Worm (Caenorhabditis elegans) whole organism, late embryonic: ENCODE measurements around the gene F46C8.3.

Experiments
- C08G9.2 ChIP-seq: sonication (generic microtip); optimal IDR thresholded peaks from 2 replicates; lab custom pipeline; 2016; ENCODE audit warnings: mild to moderate bottlenecking, missing genetic modification characterization, moderate library complexity, missing compliant biosample characterization
- C38D4.7 ChIP-seq: fragments of 200-800 bp; sonication (Bioruptor generic); optimal IDR thresholded peaks from 2 replicates; lab custom pipeline; 2018; ENCODE audit warnings: mild to moderate bottlenecking, missing genetic modification characterization, moderate library complexity, missing compliant biosample characterization
- F13H6.1 ChIP-seq: sonication (generic microtip); optimal IDR thresholded peaks from 2 replicates; lab custom pipeline; 2016; ENCODE audit warnings: missing genetic modification characterization, missing compliant biosample characterization
- K02D7.2 ChIP-seq: sonication (generic microtip); optimal IDR thresholded peaks from 2 replicates; lab custom pipeline; 2017; ENCODE audit warnings: mild to moderate bottlenecking, missing genetic modification characterization, missing compliant biosample characterization
- Y22D7AL.16 ChIP-seq: sonication (generic microtip); optimal IDR thresholded peaks from 2 replicates; lab custom pipeline; 2016; ENCODE audit warnings: missing genetic modification characterization, missing compliant biosample characterization
- ahr-1 ChIP-seq: sonication (generic microtip); optimal IDR thresholded peaks from 2 replicates; lab custom pipeline; 2016; ENCODE audit warnings: missing genetic modification characterization, missing compliant biosample characterization
- ceh-18 ChIP-seq: sonication (generic microtip); optimal IDR thresholded peaks from 2 replicates; lab custom pipeline; 2016; ENCODE audit warnings: missing genetic modification characterization, missing compliant biosample characterization
- ceh-2 ChIP-seq: sonication (generic microtip); optimal IDR thresholded peaks from 2 replicates; lab custom pipeline; 2016; ENCODE audit warnings: missing genotype, missing genetic modification characterization, missing compliant biosample characterization
- ceh-48 ChIP-seq: sonication (generic microtip); optimal IDR thresholded peaks from 2 replicates; lab custom pipeline; 2016; ENCODE audit warnings: missing genetic modification characterization, inconsistent platforms, missing compliant biosample characterization
- ceh-9 ChIP-seq: sonication (generic microtip); optimal IDR thresholded peaks from 2 replicates; lab custom pipeline; 2016; ENCODE audit warnings: mild to moderate bottlenecking, missing genetic modification characterization, inconsistent platforms, missing compliant biosample characterization
- dmd-4 ChIP-seq: sonication (generic microtip); optimal IDR thresholded peaks from 2 replicates; lab custom pipeline; 2016; ENCODE audit warnings: borderline replicate concordance, missing genetic modification characterization, missing compliant biosample characterization
- dve-1 ChIP-seq: sonication (generic microtip); optimal IDR thresholded peaks from 2 replicates; lab custom pipeline; 2017; ENCODE audit warnings: antibody characterized with exemption, mild to moderate bottlenecking, missing genetic modification characterization, missing compliant biosample characterization
- elt-2 ChIP-seq: sonication (generic microtip); optimal IDR thresholded peaks from 2 replicates; lab custom pipeline; 2016; ENCODE audit warnings: missing genetic modification reagents, missing genetic modification characterization, missing compliant biosample characterization
- elt-4 ChIP-seq: sonication (generic microtip); optimal IDR thresholded peaks from 2 replicates; lab custom pipeline; 2016; ENCODE audit warnings: missing genetic modification characterization, missing compliant biosample characterization
- eyg-1 ChIP-seq: sonication (generic microtip); optimal IDR thresholded peaks from 2 replicates; lab custom pipeline; 2016; ENCODE audit warnings: missing genotype, missing genetic modification characterization, missing compliant biosample characterization
- fkh-10 ChIP-seq: fragments of 150-350 bp; optimal IDR thresholded peaks from 2 replicates; lab custom pipeline; 2014; ENCODE audit warnings: missing biosample characterization, missing genetic modification reagents, missing genetic modification characterization
- gmeb-2 ChIP-seq: sonication (generic microtip); optimal IDR thresholded peaks from 2 replicates; lab custom pipeline; 2016; ENCODE audit warnings: missing genetic modification characterization, inconsistent platforms, missing compliant biosample characterization
- hlh-13 ChIP-seq: fragments of 200-800 bp; sonication (Bioruptor generic); optimal IDR thresholded peaks from 2 replicates; lab custom pipeline; 2018; ENCODE audit warnings: mild to moderate bottlenecking, missing genetic modification characterization, missing compliant biosample characterization
- hlh-30 ChIP-seq: sonication (generic microtip); optimal IDR thresholded peaks from 2 replicates; lab custom pipeline; 2017; ENCODE audit warnings: antibody characterized with exemption, missing genetic modification characterization, missing compliant biosample characterization; ENCODE audit not compliant: insufficient read depth
- lim-6 ChIP-seq: sonication (generic microtip); optimal IDR thresholded peaks from 2 replicates; lab custom pipeline; 2016; ENCODE audit warnings: missing genetic modification characterization, missing compliant biosample characterization
- mec-3 ChIP-seq: sonication (generic microtip); optimal IDR thresholded peaks from 2 replicates; lab custom pipeline; 2016; ENCODE audit warnings: borderline replicate concordance, missing genetic modification characterization, missing compliant biosample characterization
- nfya-1 ChIP-seq: sonication (generic microtip); optimal IDR thresholded peaks from 2 replicates; lab custom pipeline; 2017; ENCODE audit warnings: missing genetic modification characterization, mild to moderate bottlenecking, missing compliant biosample characterization, antibody characterized with exemption, moderate library complexity
- nhr-11 ChIP-seq: fragments of 150-350 bp; optimal IDR thresholded peaks from 2 replicates; lab custom pipeline; 2014; ENCODE audit warnings: missing biosample characterization, missing genetic modification characterization
- npax-4 ChIP-seq: sonication (generic microtip); optimal IDR thresholded peaks from 2 replicates; lab custom pipeline; 2016; ENCODE audit warnings: missing genetic modification characterization, missing compliant biosample characterization
- odd-2 ChIP-seq: sonication (generic microtip); optimal IDR thresholded peaks from 2 replicates; lab custom pipeline; 2017; ENCODE audit warnings: antibody characterized with exemption, mild to moderate bottlenecking, missing genetic modification characterization, missing compliant biosample characterization
- pag-3 ChIP-seq: sonication (generic microtip); optimal IDR thresholded peaks from 2 replicates; lab custom pipeline; 2016; ENCODE audit warnings: missing compliant biosample characterization, missing genetic modification characterization, borderline replicate concordance
- pat-9 ChIP-seq: fragments of 200-800 bp; sonication (Bioruptor generic); optimal IDR thresholded peaks from 2 replicates; lab custom pipeline; 2018; ENCODE audit warnings: mild to moderate bottlenecking, missing genetic modification characterization, moderate library complexity, missing compliant biosample characterization
- pha-2 ChIP-seq: sonication (generic microtip); optimal IDR thresholded peaks from 2 replicates; lab custom pipeline; 2017; ENCODE audit warnings: mild to moderate bottlenecking, missing genetic modification characterization, missing compliant biosample characterization
- pha-4 ChIP-seq: fragments of 150-350 bp; optimal IDR thresholded peaks from 2 replicates; lab custom pipeline; 2018; ENCODE audit warnings: missing biosample characterization, missing genetic modification reagents, missing genetic modification characterization
- pqm-1 ChIP-seq: sonication (generic microtip); optimal IDR thresholded peaks from 2 replicates; lab custom pipeline; 2016; ENCODE audit warnings: missing genetic modification characterization, missing compliant biosample characterization
- pros-1 ChIP-seq: fragments of 150-350 bp; optimal IDR thresholded peaks from 2 replicates; lab custom pipeline; 2014; ENCODE audit warnings: missing biosample characterization, missing genetic modification reagents, missing genetic modification characterization
- ref-2 ChIP-seq: sonication (generic microtip); optimal IDR thresholded peaks from 2 replicates; lab custom pipeline; 2016; ENCODE audit warnings: missing genetic modification characterization, missing compliant biosample characterization
- sdc-2 ChIP-seq: sonication (generic microtip); optimal IDR thresholded peaks from 2 replicates; lab custom pipeline; 2016; ENCODE audit warnings: missing genotype, missing genetic modification characterization, missing compliant biosample characterization
- sox-2 ChIP-seq: fragments of 200-800 bp; sonication (Bioruptor generic); IDR thresholded peaks from 2 replicates; pipeline ENCODE4 v1.3.6; 2022; ENCODE audit warnings: missing genetic modification reagents, missing genetic modification characterization, missing compliant biosample characterization
- sox-4 ChIP-seq: sonication (generic microtip); optimal IDR thresholded peaks from 2 replicates; lab custom pipeline; 2017; ENCODE audit warnings: mild to moderate bottlenecking, missing genetic modification characterization, inconsistent platforms, missing compliant biosample characterization
- ttx-3 ChIP-seq: sonication (generic microtip); optimal IDR thresholded peaks from 2 replicates; lab custom pipeline; 2016; ENCODE audit warnings: missing genetic modification reagents, missing genetic modification characterization, missing compliant biosample characterization
- unc-42 ChIP-seq: sonication (generic microtip); optimal IDR thresholded peaks from 2 replicates; lab custom pipeline; 2016; ENCODE audit warnings: missing genotype, missing genetic modification characterization, missing compliant biosample characterization
- unc-55 ChIP-seq: sonication (generic microtip); optimal IDR thresholded peaks from 2 replicates; lab custom pipeline; 2017; ENCODE audit warnings: missing biosample characterization, missing genetic modification reagents, missing genetic modification characterization
- unc-86 ChIP-seq: sonication (generic microtip); optimal IDR thresholded peaks from 2 replicates; lab custom pipeline; 2016; ENCODE audit warnings: missing genetic modification characterization, missing compliant biosample characterization
- zip-5 ChIP-seq: sonication (generic microtip); optimal IDR thresholded peaks from 2 replicates; lab custom pipeline; 2016; ENCODE audit warnings: missing genetic modification characterization, missing compliant biosample characterization

F46C8.3 gene

ce11 chrX:7502807-7503206, 22.6 kb upstream of the F46C8.3 start, which contains the start of gene F48E3.6:
TSS of gene F48E3.6 (minus strand) at chrX:7502907.
- no peak for TF ChIP-seq odd-2 (tag; lab: Kevin White, UChicago)
- TF ChIP-seq sox-2 = no peak
- no peak for TF ChIP-seq fkh-10 (GFP tag; lab: Kevin White, UChicago)
- no peak for TF ChIP-seq ref-2 (tag; lab: Kevin White, UChicago)
- TF ChIP-seq unc-55 (GFP tag; lab: Kevin White, UChicago) = no peak
- no peak for TF ChIP-seq ceh-9 (tag; lab: Kevin White, UChicago)

- no peak for TF ChIP-seq ref-2 (tag; lab: Kevin White, UChicago)
- TF ChIP-seq lim-6 (tag; lab: Kevin White, UChicago) = no peak
- no peak for TF ChIP-seq dve-1 (tag; lab: Kevin White, UChicago)
- TF ChIP-seq ceh-2 (tag; lab: Kevin White, UChicago) = no peak
- no peak for TF ChIP-seq npax-4
- no peak for TF ChIP-seq ceh-18 (tag; lab: Kevin White, UChicago)
- TF ChIP-seq C38D4.7 (GFP tag; lab: Kevin White, UChicago) = no peak
- TF ChIP-seq sdc-2 (tag; lab: Kevin White, UChicago) = no peak
- no peak for TF ChIP-seq ttx-3 (tag; lab: Kevin White, UChicago)
- TF ChIP-seq sox-4 (tag; lab: Kevin White, UChicago) = no peak
- TF ChIP-seq ceh-9 (tag; lab: Kevin White, UChicago) = no peak
- no peak for TF ChIP-seq nhr-11
- no peak for TF ChIP-seq gmeb-2 (tag; lab: Kevin White, UChicago)
- TF ChIP-seq pha-2 (tag; lab: Kevin White, UChicago) = no peak
- TF ChIP-seq zip-5 = no peak
- TF ChIP-seq dmd-4 = no peak
- TF ChIP-seq hlh-30 (tag; lab: Kevin White, UChicago) = no peak
- TF ChIP-seq sox-2 = no peak
- no peak for TF ChIP-seq unc-55 (GFP tag; lab: Kevin White, UChicago)
Measured at ce11 chrX:7506533-7506932, 18.8 kb upstream of the F46C8.3 start, which contains the start of gene lgc-11. TSS of gene lgc-11 (minus strand) at chrX:7506633.

- TF ChIP-seq nhr-11 (no peak), hlh-13 (GFP tag; lab: Kevin White, UChicago) (no peak), unc-86 (no peak), unc-55 (GFP tag; lab: Kevin White, UChicago) (no peak), pqm-1 (tag; lab: Kevin White, UChicago) (no peak), eyg-1 (tag; lab: Kevin White, UChicago) (no peak), pha-4 (no peak), zip-5 (no peak), pha-2 (tag; lab: Kevin White, UChicago) (no peak), gmeb-2 (tag; lab: Kevin White, UChicago) (no peak), F13H6.1 (tag; lab: Kevin White, UChicago) (no peak), C08G9.2 (tag; lab: Kevin White, UChicago) (no peak), mec-3 (tag; lab: Kevin White, UChicago) (no peak), lim-6 (tag; lab: Kevin White, UChicago) (no peak), ceh-48 (tag; lab: Kevin White, UChicago) (no peak), ahr-1 (tag; lab: Kevin White, UChicago) (no peak)
Measured at ce11 chrX:7507141-7507540, 18.2 kb upstream of the F46C8.3 start.

ce11 chrX:7512714-7513113, 12.7 kb upstream of the F46C8.3 start:
- TF ChIP-seq K02D7.2 (tag; lab: Kevin White, UChicago) (no peak), npax-4 (no peak), elt-2 (no peak), odd-2 (tag; lab: Kevin White, UChicago) (no peak), unc-42 (tag; lab: Kevin White, UChicago) (no peak), elt-4 (no peak), gmeb-2 (tag; lab: Kevin White, UChicago) (no peak), nfya-1 (tag; lab: Kevin White, UChicago) (no peak), pag-3 (tag; lab: Kevin White, UChicago) (no peak), dve-1 (tag; lab: Kevin White, UChicago) (no peak), hlh-30 (tag; lab: Kevin White, UChicago) (no peak), pqm-1 (tag; lab: Kevin White, UChicago) (no peak), pat-9 (tag; lab: Kevin White, UChicago) (no peak), pros-1 (tag; lab: Kevin White, UChicago) (no peak), ceh-48 (tag; lab: Kevin White, UChicago) (no peak), ahr-1 (tag; lab: Kevin White, UChicago) (no peak), Y22D7AL.16 (tag; lab: Kevin White, UChicago) (no peak), ttx-3 (tag; lab: Kevin White, UChicago) (no peak), unc-55 (GFP tag; lab: Kevin White, UChicago) (no peak)
- TF ChIP-seq, all 69 proteins: peak for 0
